Worm (Caenorhabditis elegans): ENCODE results near the gene nlp-21.

nlp-21 gene

ce11 chrIII:11355758-11356323 lies 37.2 kb downstream of the nlp-21 start:
- TF ChIP-seq unc-30 (tag; optimal IDR thresholded peaks at IDR 0.05) = no peak
- TF ChIP-seq blmp-1 (tag; optimal IDR thresholded peaks at IDR 0.05) = no peak
- TF ChIP-seq mef-2 (tag; optimal IDR thresholded peaks at IDR 0.05) = no peak
- no peak for TF ChIP-seq nhr-19 (GFP tag; conservative IDR thresholded peaks at IDR 0.05)
- no peak for TF ChIP-seq efl-1 (optimal IDR thresholded peaks at IDR 0.05)
- TF ChIP-seq efl-1 (GFP tag; optimal IDR thresholded peaks at IDR 0.05 in 1 of 2) = peak in 1 of 2 experiments; percentile 92
- TF ChIP-seq lin-14 (GFP tag; optimal IDR thresholded peaks at IDR 0.05) = peak; percentile 53
- TF ChIP-seq pag-3 (tag; optimal IDR thresholded peaks at IDR 0.05; ENCODE audit: borderline replicate concordance, insufficient read depth) = peak; percentile 52
- no peak for TF ChIP-seq ztf-4 (tag; optimal IDR thresholded peaks at IDR 0.05)
- TF ChIP-seq ama-1 (optimal IDR thresholded peaks at IDR 0.05) = no peak
- TF ChIP-seq swsn-7 (tag; optimal IDR thresholded peaks at IDR 0.05) = no peak
- peak; percentile 36 for TF ChIP-seq rnt-1 (tag; optimal IDR thresholded peaks at IDR 0.05)
- no peak for TF ChIP-seq fos-1 (tag; optimal IDR thresholded peaks at IDR 0.05)
- no peak for TF ChIP-seq nhr-12 (tag; optimal IDR thresholded peaks at IDR 0.05)

- TF ChIP-seq lin-14 (GFP tag; optimal IDR thresholded peaks at IDR 0.05) (peak; percentile 65), F16B12.6 (tag; optimal IDR thresholded peaks at IDR 0.05) (no peak), ztf-11 (tag; optimal IDR thresholded peaks at IDR 0.05) (no peak), isw-1 (GFP tag; IDR thresholded peaks at IDR 0.05) (no peak), jun-1 (tag; optimal IDR thresholded peaks at IDR 0.05) (no peak), nhr-237 (tag; optimal IDR thresholded peaks at IDR 0.05) (no peak), dpl-1 (GFP tag; optimal IDR thresholded peaks at IDR 0.05) (peak in 1 of 3 experiments; percentile 33), sup-37 (GFP tag; optimal IDR thresholded peaks at IDR 0.05) (no peak), skn-1 (tag; optimal IDR thresholded peaks at IDR 0.05) (peak; percentile 19), elt-2 (tag; optimal IDR thresholded peaks at IDR 0.05) (no peak), aha-1 (tag; optimal IDR thresholded peaks at IDR 0.05) (no peak), tbx-2 (tag; optimal IDR thresholded peaks at IDR 0.05) (peak; percentile 4), zip-4 (GFP tag; optimal IDR thresholded peaks at IDR 0.05) (no peak), C34B4.2 (tag; optimal IDR thresholded peaks at IDR 0.05) (no peak), nhr-28 (tag; optimal IDR thresholded peaks at IDR 0.05) (no peak), nhr-11 (tag; optimal IDR thresholded peaks at IDR 0.05) (no peak), nhr-12 (tag; optimal IDR thresholded peaks at IDR 0.05) (no peak), dsc-1 (tag; optimal IDR thresholded peaks at IDR 0.05) (peak; percentile 19), unc-30 (tag; optimal IDR thresholded peaks at IDR 0.05) (no peak), Y116A8C.19 (tag; optimal IDR thresholded peaks at IDR 0.05; ENCODE audit: borderline replicate concordance) (no peak), pax-3 (tag; optimal IDR thresholded peaks at IDR 0.05) (no peak), egl-27 (tag; optimal IDR thresholded peaks at IDR 0.05) (no peak), efl-1 (optimal IDR thresholded peaks at IDR 0.05) (peak in 1 of 2 experiments; percentile 35), efl-1 (GFP tag; optimal IDR thresholded peaks at IDR 0.05 in 1 of 2) (peak in 1 of 2 experiments; percentile 83), unc-130 (tag; optimal IDR thresholded peaks at IDR 0.05) (no peak), nhr-47 (tag; optimal IDR thresholded peaks at IDR 0.05) (peak; percentile 34), ets-5 (GFP tag; IDR thresholded peaks at IDR 0.05) (no peak), blmp-1 (tag; optimal IDR thresholded peaks at IDR 0.05) (no peak), nhr-19 (GFP tag; conservative IDR thresholded peaks at IDR 0.05) (peak; percentile 22; the same call in 1 of the 2 replicates), snpc-4 (tag; optimal IDR thresholded peaks at IDR 0.05) (no peak), rnt-1 (tag; optimal IDR thresholded peaks at IDR 0.05) (peak; percentile 83), fkh-8 (tag; optimal IDR thresholded peaks at IDR 0.05) (peak; percentile 20), fkh-10 (GFP tag; optimal IDR thresholded peaks at IDR 0.05) (no peak), lsy-2 (tag; optimal IDR thresholded peaks at IDR 0.05) (peak in 1 of 2 experiments; percentile 20), lin-13 (GFP tag; optimal IDR thresholded peaks at IDR 0.05) (no peak), irx-1 (tag; optimal IDR thresholded peaks at IDR 0.05) (peak; percentile 16), nhr-85 (tag) (no peak), sox-4 (tag; optimal IDR thresholded peaks at IDR 0.05) (no peak), xbp-1 (tag; optimal IDR thresholded peaks at IDR 0.05) (peak; percentile 18), lir-3 (tag; optimal IDR thresholded peaks at IDR 0.05; ENCODE audit: poor library complexity) (no peak), unc-62 (GFP tag; optimal IDR thresholded peaks at IDR 0.05) (no peak), tlp-1 (tag; optimal IDR thresholded peaks at IDR 0.05) (no peak), hpl-2 (GFP tag; optimal IDR thresholded peaks at IDR 0.05) (peak; percentile 11), aly-2 (tag; optimal IDR thresholded peaks at IDR 0.05) (no peak), nhr-90 (tag; optimal IDR thresholded peaks at IDR 0.05; ENCODE audit: poor library complexity) (peak; percentile 30)
These were observed 39.6 kb downstream of the nlp-21 start for ce11 chrIII:11353499-11353898.

All from whole organism, L1 larva.